Fruit fly (Drosophila melanogaster) whole organism, embryonic: ENCODE measurements around the gene Rab30.

Experiments
- CG10431 ChIP-seq: fragments of 200-800 bp; sonication (Bioruptor generic); optimal IDR thresholded peaks from 3 replicates; lab custom pipeline; 2018; ENCODE audit warnings: missing biosample characterization, mild to moderate bottlenecking, missing genetic modification characterization
- CG11247 ChIP-seq: fragments of 200-800 bp; sonication (Bioruptor generic); IDR thresholded peaks from 2 replicates; pipeline ENCODE4 v1.3.6; 2022; ENCODE audit warnings: missing biosample characterization, missing genetic modification characterization
- CG11560 ChIP-seq: fragments of 200-800 bp; sonication (Bioruptor generic); IDR thresholded peaks from 3 replicates; pipeline ENCODE4 v1.3.6; 2022; ENCODE audit warnings: missing biosample characterization, missing genetic modification characterization
- CG13775 ChIP-seq: fragments of 200-800 bp; sonication (Bioruptor generic); optimal IDR thresholded peaks from 3 replicates; lab custom pipeline; 2017; ENCODE audit warnings: missing biosample characterization, mild to moderate bottlenecking, missing genetic modification characterization
- CG14441 ChIP-seq: fragments of 200-800 bp; sonication (Bioruptor generic); IDR thresholded peaks from 2 replicates; pipeline ENCODE4 v1.3.6; 2022; ENCODE audit warnings: missing biosample characterization, missing genetic modification characterization
- CG16779 ChIP-seq: fragments of 200-800 bp; sonication (Bioruptor generic); IDR thresholded peaks from 2 replicates; pipeline ENCODE4 v1.3.6; 2022; ENCODE audit warnings: missing biosample characterization, missing genetic modification characterization
- CG16863 ChIP-seq: fragments of 200-800 bp; sonication (Bioruptor generic); optimal IDR thresholded peaks from 3 replicates; lab custom pipeline; 2016; ENCODE audit warnings: missing biosample characterization, missing genetic modification characterization
- CG17359 ChIP-seq: fragments of 200-800 bp; sonication (Bioruptor generic); optimal IDR thresholded peaks from 3 replicates; lab custom pipeline; 2018; ENCODE audit warnings: missing biosample characterization, mild to moderate bottlenecking, missing genetic modification characterization, moderate library complexity
- CG17612 ChIP-seq: fragments of 200-800 bp; sonication (Bioruptor generic); IDR thresholded peaks from 2 replicates; pipeline ENCODE4 v1.3.6; 2022; ENCODE audit warnings: missing biosample characterization, missing genetic modification characterization
- CG2116 ChIP-seq: fragments of 200-800 bp; sonication (Bioruptor generic); optimal IDR thresholded peaks from 3 replicates; lab custom pipeline; 2018; ENCODE audit warnings: missing biosample characterization, mild to moderate bottlenecking, missing genetic modification characterization
- CG6254 ChIP-seq: fragments of 200-800 bp; sonication (Bioruptor generic); optimal IDR thresholded peaks from 3 replicates; lab custom pipeline; 2017; ENCODE audit warnings: mild to moderate bottlenecking, missing biosample characterization, missing genetic modification reagents, missing genetic modification characterization
- CG6654 ChIP-seq: fragments of 200-800 bp; sonication (Bioruptor generic); optimal IDR thresholded peaks from 2 replicates; lab custom pipeline; 2017; ENCODE audit warnings: missing biosample characterization, mild to moderate bottlenecking, missing genetic modification characterization
- CG7271 ChIP-seq: fragments of 200-800 bp; sonication (Bioruptor generic); optimal IDR thresholded peaks from 2 replicates; lab custom pipeline; 2018; ENCODE audit warnings: missing biosample characterization, mild to moderate bottlenecking, missing genetic modification characterization, moderate library complexity
- CG8089 ChIP-seq: fragments of 200-800 bp; sonication (Bioruptor generic); optimal IDR thresholded peaks from 3 replicates; lab custom pipeline; 2016; ENCODE audit warnings: missing biosample characterization, missing genetic modification characterization
- CHES-1-like ChIP-seq: fragments of 200-800 bp; sonication (Bioruptor generic); optimal IDR thresholded peaks from 2 replicates; lab custom pipeline; 2016; ENCODE audit warnings: missing biosample characterization, missing genetic modification characterization
- Dll ChIP-seq: fragments of 200-800 bp; sonication (Bioruptor generic); IDR thresholded peaks from 4 replicates; pipeline ENCODE4 v1.3.6; 2022; ENCODE audit warnings: missing biosample characterization, missing genetic modification characterization; ENCODE audit not compliant: partially characterized antibody
- E2f2 ChIP-seq: fragments of 200-800 bp; sonication (Bioruptor generic); IDR thresholded peaks from 2 replicates; pipeline ENCODE4 v1.3.6; 2022; ENCODE audit warnings: missing biosample characterization, missing genetic modification characterization
- Gsc ChIP-seq: fragments of 200-800 bp; sonication (Bioruptor generic); IDR thresholded peaks from 2 replicates; pipeline ENCODE4 v1.3.6; 2022; ENCODE audit warnings: missing biosample characterization, missing genetic modification characterization
- Hmx ChIP-seq: fragments of 200-800 bp; sonication (Bioruptor generic); optimal IDR thresholded peaks from 2 replicates; lab custom pipeline; 2016; ENCODE audit warnings: missing biosample characterization, missing genetic modification characterization
- MESR4 ChIP-seq: fragments of 200-800 bp; sonication (Bioruptor generic); optimal IDR thresholded peaks from 2 replicates; lab custom pipeline; 2018; ENCODE audit warnings: missing biosample characterization, mild to moderate bottlenecking, missing genetic modification characterization, moderate library complexity
- Ravus ChIP-seq: fragments of 200-800 bp; sonication (Bioruptor generic); IDR thresholded peaks from 2 replicates; pipeline ENCODE4 v1.3.6; 2022; ENCODE audit warnings: missing biosample characterization, missing genetic modification characterization
- Rfx ChIP-seq: fragments of 200-800 bp; sonication (Bioruptor generic); IDR thresholded peaks from 2 replicates; pipeline ENCODE4 v1.3.6; 2022; ENCODE audit warnings: missing biosample characterization, missing genetic modification characterization
- Rx ChIP-seq: fragments of 200-800 bp; sonication (Bioruptor generic); IDR thresholded peaks from 2 replicates; pipeline ENCODE4 v1.3.6; 2022; ENCODE audit warnings: missing biosample characterization, missing genetic modification characterization
- Sin3A ChIP-seq: fragments of >200 bp; optimal IDR thresholded peaks from 2 replicates; lab custom pipeline; 2018
- Sry-δ ChIP-seq: fragments of 200-800 bp; sonication (Bioruptor generic); optimal IDR thresholded peaks from 2 replicates; lab custom pipeline; 2016; ENCODE audit warnings: missing biosample characterization, missing genetic modification characterization
- Taf1 ChIP-seq: fragments of 200-800 bp; sonication (Bioruptor generic); IDR thresholded peaks from 2 replicates; pipeline ENCODE4 v1.3.6; 2022; ENCODE audit warnings: missing biosample characterization, missing genetic modification characterization
- Usf ChIP-seq: fragments of 200-800 bp; sonication (Bioruptor generic); optimal IDR thresholded peaks from 2 replicates; lab custom pipeline; 2017; ENCODE audit warnings: missing genotype, missing biosample characterization, missing genetic modification characterization
- Vsx1 ChIP-seq: fragments of 200-800 bp; sonication (Bioruptor generic); optimal IDR thresholded peaks from 2 replicates; lab custom pipeline; 2017; ENCODE audit warnings: missing biosample characterization, mild to moderate bottlenecking, missing genetic modification characterization, missing genetic modification reagents
- ara ChIP-seq: fragments of 200-800 bp; sonication (Bioruptor generic); IDR thresholded peaks from 2 replicates; pipeline ENCODE4 v1.3.6; 2022; ENCODE audit warnings: missing biosample characterization, missing genetic modification characterization
- ato ChIP-seq: fragments of 200-800 bp; sonication (Bioruptor generic); IDR thresholded peaks from 2 replicates; pipeline ENCODE4 v1.3.6; 2022; ENCODE audit warnings: missing biosample characterization, missing genetic modification characterization; ENCODE audit not compliant: partially characterized antibody
- bowl ChIP-seq: fragments of 200-800 bp; sonication (Bioruptor generic); IDR thresholded peaks from 2 replicates; pipeline ENCODE4 v1.3.6; 2022; ENCODE audit warnings: missing biosample characterization, missing genetic modification characterization
- br ChIP-seq: fragments of >200 bp; optimal IDR thresholded peaks from 2 replicates; lab custom pipeline; 2017
- bsh ChIP-seq, 2 experiments: fragments of 200-800 bp; sonication (Bioruptor generic); optimal IDR thresholded peaks; 2 replicates each; lab custom pipeline; 2017 to 2018; ENCODE audit warnings: mild to moderate bottlenecking in 2 of 2, missing biosample characterization in 2 of 2, missing genetic modification characterization in 2 of 2, moderate library complexity in 1 of 2
- cato ChIP-seq: fragments of 200-800 bp; sonication (Bioruptor generic); optimal IDR thresholded peaks from 2 replicates; lab custom pipeline; 2016; ENCODE audit warnings: missing biosample characterization, missing genetic modification characterization, borderline replicate concordance
- crol ChIP-seq: fragments of 200-800 bp; sonication (Bioruptor generic); IDR thresholded peaks from 2 replicates; pipeline ENCODE4 v1.3.6; 2022; ENCODE audit warnings: missing biosample characterization, missing genetic modification characterization
- cwo ChIP-seq: fragments of 200-800 bp; sonication (Bioruptor generic); optimal IDR thresholded peaks from 3 replicates; lab custom pipeline; 2017; ENCODE audit warnings: missing biosample characterization, missing genetic modification characterization, mild to moderate bottlenecking, moderate library complexity, missing genetic modification reagents
- gcm ChIP-seq: fragments of 200-800 bp; sonication (Bioruptor generic); optimal IDR thresholded peaks from 2 replicates; lab custom pipeline; 2019; ENCODE audit warnings: missing biosample characterization, mild to moderate bottlenecking, missing genetic modification characterization, moderate library complexity
- grau ChIP-seq: fragments of 200-800 bp; optimal IDR thresholded peaks from 3 replicates; lab custom pipeline; 2019; ENCODE audit warnings: missing biosample characterization, mild to moderate bottlenecking, missing genetic modification characterization, moderate library complexity
- otp ChIP-seq: fragments of 200-800 bp; sonication (Bioruptor generic); IDR thresholded peaks from 3 replicates; pipeline ENCODE4, ENCODE4 v1.3.6; 2022; ENCODE audit warnings: missing biosample characterization, missing genetic modification characterization
- pfk ChIP-seq: fragments of 200-800 bp; sonication (Bioruptor generic); optimal IDR thresholded peaks from 2 replicates; lab custom pipeline; 2018; ENCODE audit warnings: missing biosample characterization, mild to moderate bottlenecking, missing genetic modification characterization, moderate library complexity
- sens-2 ChIP-seq: fragments of 200-800 bp; sonication (Bioruptor generic); IDR thresholded peaks from 2 replicates; pipeline ENCODE4 v1.3.6; 2022; ENCODE audit warnings: missing biosample characterization, missing genetic modification characterization
- sima ChIP-seq: fragments of 200-800 bp; sonication (Bioruptor generic); optimal IDR thresholded peaks from 2 replicates; lab custom pipeline; 2016; ENCODE audit warnings: missing biosample characterization, missing genetic modification characterization
- tio ChIP-seq: fragments of 200-800 bp; sonication (Bioruptor generic); optimal IDR thresholded peaks from 2 replicates; lab custom pipeline; 2017; ENCODE audit warnings: missing biosample characterization, missing genetic modification characterization, inconsistent platforms
- tup ChIP-seq: fragments of 200-800 bp; sonication (Bioruptor generic); optimal IDR thresholded peaks from 2 replicates; lab custom pipeline; 2016; ENCODE audit warnings: missing biosample characterization, mild to moderate bottlenecking, missing genetic modification characterization, moderate library complexity

Gene Rab30

dm6 chr2L:7056189-7056926, 24.0 kb upstream of the Rab30 start, which contains the start of gene Mnn1 (continued):
- no peak for TF ChIP-seq CG17612
- TF ChIP-seq Sry-δ (GFP tag; lab: Kevin White, UChicago) = peak; percentile 54
- no peak for TF ChIP-seq Taf1 (GFP tag; lab: Robert Waterston, UW)
- TF ChIP-seq CHES-1-like = peak; percentile 87
- no peak for TF ChIP-seq sima (GFP tag; lab: Kevin White, UChicago)
- no peak for TF ChIP-seq CG14441 (GFP tag; lab: Robert Waterston, UW)
- TF ChIP-seq CG10431 = no peak
- TF ChIP-seq CG17359 (tag; lab: Kevin White, UChicago) = peak; percentile 11
- TF ChIP-seq Sin3A = peak; percentile 84
- TF ChIP-seq cato (GFP tag; lab: Kevin White, UChicago) = no peak
- TF ChIP-seq CG6654 = no peak
- no peak; the same call in 1 of the 2 replicates for TF ChIP-seq crol (GFP tag; lab: Robert Waterston, UW)
- TF ChIP-seq Usf = no peak
- no peak for TF ChIP-seq tup (GFP tag; lab: Kevin White, UChicago)
- TF ChIP-seq CG13775 (GFP tag; lab: Kevin White, UChicago) = no peak
- no peak for TF ChIP-seq ato
- no peak for TF ChIP-seq sens-2 (GFP tag; lab: Robert Waterston, UW)
- TF ChIP-seq Hmx (GFP tag; lab: Kevin White, UChicago) = no peak
- TF ChIP-seq CG2116 (GFP tag; lab: Kevin White, UChicago) = peak; percentile 70
- peak; percentile 44 for TF ChIP-seq CG6254 (GFP tag; lab: Kevin White, UChicago)
- TF ChIP-seq gcm (GFP tag; lab: Kevin White, UChicago) = no peak
- TF ChIP-seq bowl (GFP tag; lab: Robert Waterston, UW) = no peak
- TF ChIP-seq MESR4 (GFP tag; lab: Kevin White, UChicago) = peak; percentile 84
- TF ChIP-seq tio (GFP tag; lab: Kevin White, UChicago) = no peak
- no peak for TF ChIP-seq CG7271 (tag; lab: Kevin White, UChicago)
- TF ChIP-seq grau = no peak
- no peak for TF ChIP-seq Rx (GFP tag; lab: Robert Waterston, UW)
- peak; percentile 56; the same call in 3 of the 4 replicates for TF ChIP-seq Dll (GFP tag; lab: Robert Waterston, UW)
- TF ChIP-seq CG11247 (GFP tag; lab: Robert Waterston, UW) = 0 out of 2 replicates have a peak, but pooled peaks have one; percentile 5
- no peak for TF ChIP-seq Vsx1 (GFP tag; lab: Kevin White, UChicago)
- TF ChIP-seq CG8089 (GFP tag; lab: Kevin White, UChicago) = peak; percentile 10
- TF ChIP-seq cwo (GFP tag; lab: Kevin White, UChicago) = peak; percentile 95
- TF ChIP-seq ara (GFP tag; lab: Robert Waterston, UW) = no peak
- TF ChIP-seq CG16863 (GFP tag; lab: Kevin White, UChicago) = no peak
- TF ChIP-seq otp = no peak
- peak; percentile 4 for TF ChIP-seq pfk (GFP tag; lab: Kevin White, UChicago)
- no peak for TF ChIP-seq br
- no peak for TF ChIP-seq CG11560 (tag; lab: Robert Waterston, UW)
- peak; percentile 98 for TF ChIP-seq E2f2 (GFP tag; lab: Robert Waterston, UW)
- TF ChIP-seq Gsc (GFP tag; lab: Robert Waterston, UW) = no peak
- peak in 1 of 2 experiments; percentile 42 for TF ChIP-seq bsh (GFP tag; optimal IDR thresholded peaks at IDR 0.05; lab: Kevin White, UChicago)
- peak; percentile 72 for TF ChIP-seq Rfx (GFP tag; lab: Robert Waterston, UW)
- no peak for TF ChIP-seq CG16779 (GFP tag; lab: Robert Waterston, UW)
- TF ChIP-seq Ravus (GFP tag; lab: Robert Waterston, UW) = no peak
